Worm (Caenorhabditis elegans) whole organism, L4/young adult: Measurements from ENCODE around the gene EEED8.14.

Experiments used
- W03F9.2 ChIP-seq: fragments of 150-350 bp; optimal IDR thresholded peaks from 2 replicates; lab custom pipeline; 2014; ENCODE audit warnings: missing biosample characterization, missing genetic modification characterization
- dao-5 ChIP-seq: sonication (generic microtip); optimal IDR thresholded peaks from 2 replicates; lab custom pipeline; 2016; ENCODE audit warnings: missing genotype, missing genetic modification characterization, moderate library complexity, missing compliant biosample characterization
- him-1 ChIP-seq: sonication (generic microtip); optimal IDR thresholded peaks from 2 replicates; lab custom pipeline; 2016; ENCODE audit warnings: missing genotype, missing genetic modification reagents, missing genetic modification characterization, missing compliant biosample characterization

DNA sequence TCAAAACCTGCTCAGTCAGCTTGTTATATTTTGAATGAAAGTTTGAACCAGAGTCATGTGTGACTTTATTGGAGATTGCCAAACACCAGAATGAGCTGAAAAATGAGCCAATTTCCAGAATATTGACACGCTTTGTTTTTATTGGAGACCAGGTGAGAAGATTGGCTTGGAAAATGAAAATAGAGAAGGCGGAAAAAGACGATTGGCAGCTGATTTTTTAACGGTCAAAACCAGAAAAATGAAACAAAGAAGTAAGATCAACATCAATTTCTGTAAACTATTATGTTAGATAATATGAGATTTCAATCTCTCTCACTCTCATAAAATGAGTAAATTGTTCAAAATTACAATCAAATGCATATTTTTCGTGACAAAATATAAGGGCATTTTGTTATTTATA, 19.2 kb upstream of the EEED8.14 start, which contains the start of gene srx-114:
- TF ChIP-seq dao-5 (tag; lab: Kevin White, UChicago) = no peak
- TF ChIP-seq W03F9.2 (tag; lab: Kevin White, UChicago) = no peak
- no peak for TF ChIP-seq him-1
